Worm (Caenorhabditis elegans) whole organism, L4 larva: ENCODE results near the gene rabr-3.

Source experiments
- R02D3.7 ChIP-seq: fragments of 150-350 bp; sonication (generic microtip); optimal IDR thresholded peaks from 3 replicates; lab custom pipeline; 2014; ENCODE audit warnings: missing biosample characterization, missing genetic modification characterization
- aly-2 ChIP-seq: sonication (generic microtip); optimal IDR thresholded peaks from 2 replicates; lab custom pipeline; 2018; ENCODE audit warnings: missing biosample characterization, missing genetic modification characterization
- egl-27 ChIP-seq: sonication (generic microtip); optimal IDR thresholded peaks from 3 replicates; lab custom pipeline; 2017; ENCODE audit warnings: missing biosample characterization, missing genetic modification reagents, missing genetic modification characterization
- egl-43 ChIP-seq: fragments of 200-800 bp; sonication (Bioruptor generic); IDR thresholded peaks from 2 replicates; pipeline ENCODE4 v1.3.6; 2022; ENCODE audit warnings: missing genetic modification reagents, missing genetic modification characterization, missing compliant biosample characterization
- fos-1 ChIP-seq: fragments of 150-350 bp; optimal IDR thresholded peaks from 2 replicates; lab custom pipeline; 2014; ENCODE audit warnings: missing biosample characterization, missing genetic modification characterization
- jun-1 ChIP-seq: fragments of 150-350 bp; optimal IDR thresholded peaks from 2 replicates; lab custom pipeline; 2014; ENCODE audit warnings: missing biosample characterization, missing genetic modification reagents, missing genetic modification characterization
- lin-15B ChIP-seq: fragments of 150-350 bp; sonication (generic microtip); optimal IDR thresholded peaks from 3 replicates; lab custom pipeline; 2014; ENCODE audit warnings: missing biosample characterization, missing genetic modification characterization
- nhr-237 ChIP-seq: sonication (generic microtip); optimal IDR thresholded peaks from 2 replicates; lab custom pipeline; 2017; ENCODE audit warnings: missing biosample characterization, missing genetic modification characterization
- nhr-77 ChIP-seq: fragments of 150-350 bp; optimal IDR thresholded peaks from 2 replicates; lab custom pipeline; 2014; ENCODE audit warnings: missing biosample characterization, missing genetic modification characterization
- unc-62 ChIP-seq, 3 experiments: fragments of 150-350 bp in 1 of 3; sonication (generic microtip); optimal IDR thresholded peaks in 2 of 3; peaks in 1 of 3; 1 replicate in 1 of 3; 2 replicates in 2 of 3; lab custom pipeline; 2014 to 2017; ENCODE audit warnings: missing biosample characterization in 3 of 3, missing genetic modification characterization in 3 of 3, missing genetic modification reagents in 3 of 3, missing genotype in 1 of 3
- zip-11 ChIP-seq: fragments of 200-800 bp; sonication (Bioruptor generic); IDR thresholded peaks from 2 replicates; pipeline ENCODE4 v1.3.6; 2022; ENCODE audit warnings: missing genetic modification characterization, missing compliant biosample characterization

ce11 chrV:16192114-16192513, 3.4 kb upstream of the rabr-3 start, which contains the start of gene srh-279:
- TF ChIP-seq R02D3.7 = no peak
- no peak for TF ChIP-seq egl-43 (GFP tag; lab: Robert Waterston, UW)
- TF ChIP-seq aly-2 (tag; lab: Kevin White, UChicago) = no peak
- no peak for TF ChIP-seq zip-11 (GFP tag; lab: Robert Waterston, UW)
- no peak for TF ChIP-seq lin-15B (tag; lab: Kevin White, UChicago)
- no peak for TF ChIP-seq nhr-77 (tag; lab: Kevin White, UChicago)
- no peak for TF ChIP-seq nhr-237 (tag; lab: Kevin White, UChicago)
- peak in 1 of 2 experiments; percentile 26 for TF ChIP-seq unc-62 (GFP tag; optimal IDR thresholded peaks at IDR 0.05 in 1 of 2; lab: Kevin White, UChicago)
- TF ChIP-seq unc-62 (tag; optimal IDR thresholded peaks at IDR 0.05; lab: Kevin White, UChicago) = no peak
- TF ChIP-seq jun-1 (tag; lab: Kevin White, UChicago) = no peak
- TF ChIP-seq egl-27 = no peak
- no peak for TF ChIP-seq fos-1 (tag; lab: Kevin White, UChicago)
